Worm (Caenorhabditis elegans) whole organism, young adult: Measurements from ENCODE around the gene cuc-1.

Source experiments
- C06A6.2 ChIP-seq: fragments of 200-800 bp; sonication (Bioruptor generic); conservative IDR thresholded peaks from 2 replicates; pipeline ENCODE4 v1.3.6; 2022; ENCODE audit warnings: missing genetic modification characterization, missing compliant biosample characterization
- C17E4.6 ChIP-seq: fragments of 200-800 bp; sonication (Bioruptor generic); IDR thresholded peaks from 2 replicates; pipeline ENCODE4 v1.3.6; 2022; ENCODE audit warnings: missing genetic modification reagents, missing genetic modification characterization, missing compliant biosample characterization
- F10E7.11 ChIP-seq: sonication (generic microtip); optimal IDR thresholded peaks from 2 replicates; lab custom pipeline; 2017; ENCODE audit warnings: mild to moderate bottlenecking, missing genetic modification characterization, moderate library complexity, missing compliant biosample characterization
- F22D6.2 ChIP-seq: sonication (generic microtip); optimal IDR thresholded peaks from 2 replicates; lab custom pipeline; 2016; ENCODE audit warnings: mild to moderate bottlenecking, missing genetic modification characterization, missing compliant biosample characterization
- T07F8.4 ChIP-seq: sonication (generic microtip); optimal IDR thresholded peaks from 2 replicates; lab custom pipeline; 2016; ENCODE audit warnings: mild to moderate bottlenecking, missing genetic modification characterization, moderate library complexity, missing compliant biosample characterization
- T26A5.8 ChIP-seq: sonication (generic microtip); optimal IDR thresholded peaks from 2 replicates; lab custom pipeline; 2016; ENCODE audit warnings: missing genetic modification characterization, missing compliant biosample characterization
- Y53G8AR.9 ChIP-seq: fragments of 200-800 bp; sonication (Bioruptor generic); conservative IDR thresholded peaks from 2 replicates; pipeline ENCODE4 v1.3.6; 2022; ENCODE audit warnings: missing genetic modification reagents, missing genetic modification characterization, missing compliant biosample characterization
- Y79H2A.3 ChIP-seq: fragments of 200-800 bp; sonication (Bioruptor generic); conservative IDR thresholded peaks from 2 replicates; pipeline ENCODE4 v1.3.6; 2022; ENCODE audit warnings: missing genetic modification reagents, missing genetic modification characterization, missing compliant biosample characterization
- ZK185.1 ChIP-seq: sonication (generic microtip); optimal IDR thresholded peaks from 2 replicates; lab custom pipeline; 2016; ENCODE audit warnings: mild to moderate bottlenecking, missing genetic modification characterization, missing compliant biosample characterization; ENCODE audit not compliant: poor library complexity, severe bottlenecking
- akir-1 ChIP-seq: fragments of 200-800 bp; sonication (Bioruptor generic); optimal IDR thresholded peaks from 2 replicates; lab custom pipeline; 2018; ENCODE audit warnings: mild to moderate bottlenecking, missing genetic modification characterization, moderate library complexity, missing compliant biosample characterization
- ama-1 ChIP-seq, 3 experiments: fragments of 150-350 bp in 1 of 3; sonication (generic microtip) in 2 of 3; optimal IDR thresholded peaks; 2 replicates each; lab custom pipeline; 2014 to 2018; ENCODE audit warnings: missing biosample characterization in 2 of 3, missing genetic modification characterization in 2 of 3, missing genetic modification reagents in 2 of 3
- attf-5 ChIP-seq: fragments of 200-800 bp; sonication (Bioruptor generic); optimal IDR thresholded peaks from 2 replicates; lab custom pipeline; 2018; ENCODE audit warnings: mild to moderate bottlenecking, missing genetic modification characterization, missing compliant biosample characterization
- bed-1 ChIP-seq: fragments of 200-800 bp; sonication (Bioruptor generic); IDR thresholded peaks from 2 replicates; pipeline ENCODE4 v1.3.6; 2022; ENCODE audit warnings: missing genetic modification reagents, missing genetic modification characterization, missing compliant biosample characterization
- bed-2 ChIP-seq: fragments of 200-800 bp; sonication (Bioruptor generic); IDR thresholded peaks from 2 replicates; pipeline ENCODE4 v1.3.6; 2022; ENCODE audit warnings: missing genetic modification reagents, missing genetic modification characterization, missing compliant biosample characterization
- cebp-1 ChIP-seq, 2 experiments: fragments of 200-800 bp in 1 of 2; sonication (Bioruptor generic) in 1 of 2; sonication (generic microtip) in 1 of 2; IDR thresholded peaks in 1 of 2; optimal IDR thresholded peaks in 1 of 2; 2 replicates each; pipeline versions ENCODE4 v1.3.6 to Lab custom; 2017 to 2022; ENCODE audit warnings: missing compliant biosample characterization in 2 of 2, missing genetic modification characterization in 2 of 2, mild to moderate bottlenecking in 1 of 2, missing genetic modification reagents in 1 of 2, moderate library complexity in 1 of 2
- ceh-27 ChIP-seq: fragments of 200-800 bp; sonication (Bioruptor generic); optimal IDR thresholded peaks from 2 replicates; lab custom pipeline; 2018; ENCODE audit warnings: mild to moderate bottlenecking, missing genetic modification characterization, moderate library complexity, missing compliant biosample characterization
- ceh-91 ChIP-seq: fragments of 200-800 bp; sonication (Bioruptor generic); IDR thresholded peaks from 2 replicates; pipeline ENCODE4 v1.3.6; 2022; ENCODE audit warnings: missing genetic modification reagents, missing genetic modification characterization, missing compliant biosample characterization
- chd-7 ChIP-seq: sonication (generic microtip); optimal IDR thresholded peaks from 2 replicates; lab custom pipeline; 2016; ENCODE audit warnings: mild to moderate bottlenecking, missing genetic modification characterization, moderate library complexity, missing compliant biosample characterization
- ekl-4 ChIP-seq: fragments of 200-800 bp; sonication (Bioruptor generic); IDR thresholded peaks from 2 replicates; pipeline ENCODE4 v1.3.6; 2022; ENCODE audit warnings: missing genetic modification reagents, missing genetic modification characterization, missing compliant biosample characterization
- hrde-1 ChIP-seq: sonication (generic microtip); optimal IDR thresholded peaks from 2 replicates; lab custom pipeline; 2016; ENCODE audit warnings: missing genetic modification characterization, mild to moderate bottlenecking, missing compliant biosample characterization, moderate library complexity, missing genotype, missing genetic modification reagents, borderline replicate concordance
- hsf-1 ChIP-seq: fragments of 200-800 bp; sonication (Bioruptor generic); IDR thresholded peaks from 2 replicates; pipeline ENCODE4 v1.3.6; 2022; ENCODE audit warnings: missing genetic modification reagents, missing genetic modification characterization, missing compliant biosample characterization
- lin-54 ChIP-seq: fragments of 200-800 bp; sonication (Bioruptor generic); optimal IDR thresholded peaks from 2 replicates; lab custom pipeline; 2018; ENCODE audit warnings: mild to moderate bottlenecking, missing genetic modification characterization, missing compliant biosample characterization
- madf-10 ChIP-seq: sonication (generic microtip); optimal IDR thresholded peaks from 2 replicates; lab custom pipeline; 2016; ENCODE audit warnings: mild to moderate bottlenecking, missing genetic modification characterization, missing compliant biosample characterization
- madf-6 ChIP-seq: fragments of 200-800 bp; sonication (Bioruptor generic); IDR thresholded peaks from 2 replicates; pipeline ENCODE4 v1.3.6; 2022; ENCODE audit warnings: missing genetic modification reagents, missing genetic modification characterization, missing compliant biosample characterization
- mxl-1 ChIP-seq: sonication (generic microtip); optimal IDR thresholded peaks from 2 replicates; lab custom pipeline; 2016; ENCODE audit warnings: missing genetic modification characterization, missing compliant biosample characterization
- nhr-80 ChIP-seq: sonication (generic microtip); optimal IDR thresholded peaks from 2 replicates; lab custom pipeline; 2016; ENCODE audit warnings: missing genetic modification characterization, missing compliant biosample characterization
- pha-4 ChIP-seq: fragments of 150-350 bp; sonication (generic microtip); optimal IDR thresholded peaks from 2 replicates; lab custom pipeline; 2014; ENCODE audit warnings: missing biosample characterization, missing genetic modification reagents, missing genetic modification characterization
- sea-2 ChIP-seq: fragments of 200-800 bp; sonication (Bioruptor generic); IDR thresholded peaks from 2 replicates; pipeline ENCODE4 v1.3.6; 2022; ENCODE audit warnings: missing genetic modification characterization, missing compliant biosample characterization
- snpc-1.1 ChIP-seq: sonication (generic microtip); optimal IDR thresholded peaks from 2 replicates; lab custom pipeline; 2017; ENCODE audit warnings: missing genetic modification characterization, mild to moderate bottlenecking, missing compliant biosample characterization, antibody characterized with exemption, moderate library complexity, missing genotype, missing genetic modification reagents; ENCODE audit not compliant: insufficient read depth
- snpc-4 ChIP-seq, 5 experiments: fragments of 150-350 bp in 1 of 5; sonication (generic microtip) in 4 of 5; optimal IDR thresholded peaks; 2 replicates each; lab custom pipeline; 2014 to 2018; ENCODE audit warnings: missing genetic modification characterization in 5 of 5, missing biosample characterization in 3 of 5, antibody characterized with exemption in 2 of 5, mild to moderate bottlenecking in 2 of 5, missing compliant biosample characterization in 2 of 5, missing genotype in 2 of 5, moderate library complexity in 2 of 5, missing genetic modification reagents in 1 of 5
- somi-1 ChIP-seq: fragments of 200-800 bp; sonication (Bioruptor generic); optimal IDR thresholded peaks from 2 replicates; lab custom pipeline; 2018; ENCODE audit warnings: mild to moderate bottlenecking, missing genetic modification characterization, missing compliant biosample characterization
- tbp1 ChIP-seq: fragments of 200-800 bp; sonication (Bioruptor generic); optimal IDR thresholded peaks from 2 replicates; lab custom pipeline; 2018; ENCODE audit warnings: mild to moderate bottlenecking, missing genetic modification characterization, missing compliant biosample characterization
- tlf-1 ChIP-seq: fragments of 200-800 bp; sonication (Bioruptor generic); optimal IDR thresholded peaks from 2 replicates; lab custom pipeline; 2018; ENCODE audit warnings: mild to moderate bottlenecking, missing genetic modification characterization, missing compliant biosample characterization
- unc-130 ChIP-seq: sonication (generic microtip); optimal IDR thresholded peaks from 2 replicates; lab custom pipeline; 2016; ENCODE audit warnings: missing genetic modification reagents, missing genetic modification characterization, missing compliant biosample characterization
- unc-62 ChIP-seq: fragments of 150-350 bp; optimal IDR thresholded peaks from 2 replicates; lab custom pipeline; 2014; ENCODE audit warnings: missing biosample characterization, missing genetic modification reagents, missing genetic modification characterization
- ztf-18 ChIP-seq: sonication (generic microtip); optimal IDR thresholded peaks from 2 replicates; lab custom pipeline; 2016; ENCODE audit warnings: missing genotype, mild to moderate bottlenecking, missing genetic modification characterization, missing compliant biosample characterization
- ztf-22 ChIP-seq: fragments of 200-800 bp; sonication (Bioruptor generic); optimal IDR thresholded peaks from 2 replicates; lab custom pipeline; 2018; ENCODE audit warnings: mild to moderate bottlenecking, missing genetic modification characterization, moderate library complexity, missing compliant biosample characterization
- ztf-3 ChIP-seq: fragments of 200-800 bp; sonication (Bioruptor generic); optimal IDR thresholded peaks from 2 replicates; lab custom pipeline; 2018; ENCODE audit warnings: mild to moderate bottlenecking, missing genetic modification characterization, missing compliant biosample characterization
- ztf-6 ChIP-seq: fragments of 200-800 bp; sonication (Bioruptor generic); IDR thresholded peaks from 2 replicates; pipeline ENCODE4 v1.3.6; 2022; ENCODE audit warnings: missing genetic modification reagents, missing genetic modification characterization, missing compliant biosample characterization

The cuc-1 gene

DNA sequence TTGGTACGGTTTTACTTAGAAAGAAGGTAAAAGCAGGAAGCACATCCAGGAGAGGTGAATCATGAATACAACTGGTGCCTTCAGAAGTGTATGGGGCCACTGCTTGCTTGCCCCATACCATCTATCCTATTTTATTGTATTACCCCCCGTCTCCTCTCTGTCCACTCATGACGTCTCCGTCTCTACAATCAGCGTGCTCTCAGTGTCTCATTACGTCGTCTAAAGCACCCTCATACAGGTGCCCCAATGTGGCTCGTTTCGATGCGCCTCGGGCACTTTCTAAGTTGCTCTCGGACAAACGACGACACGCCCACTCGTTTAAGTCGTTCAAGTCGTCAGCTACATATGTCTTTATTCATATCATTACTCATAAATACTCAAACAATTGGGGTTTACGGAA is 36.7 kb downstream of the cuc-1 start:
- no peak for TF ChIP-seq ceh-27 (GFP tag; lab: Kevin White, UChicago)
- peak; percentile 61 for TF ChIP-seq hrde-1 (tag; lab: Kevin White, UChicago)
- 0 out of 2 replicates have a peak, but pooled peaks have one; percentile 15 for TF ChIP-seq ekl-4 (GFP tag; lab: Robert Waterston, UW)
- no peak for TF ChIP-seq T07F8.4 (tag; lab: Kevin White, UChicago)
- TF ChIP-seq attf-5 (GFP tag; lab: Kevin White, UChicago), result no peak
- no peak for TF ChIP-seq akir-1 (GFP tag; lab: Kevin White, UChicago)
- TF ChIP-seq ztf-3 (GFP tag; lab: Kevin White, UChicago), result no peak
- peak; percentile 30 for TF ChIP-seq tbp1 (GFP tag; lab: Kevin White, UChicago)
- peak; percentile 65; the same call in 1 of the 2 replicates for TF ChIP-seq hsf-1 (GFP tag; lab: Robert Waterston, UW)
- TF ChIP-seq snpc-1.1 (tag; lab: Kevin White, UChicago), result no peak
- no peak for TF ChIP-seq bed-2 (GFP tag; lab: Robert Waterston, UW)
- peak; percentile 49 for TF ChIP-seq madf-6 (GFP tag; lab: Robert Waterston, UW)
- TF ChIP-seq bed-1 (GFP tag; lab: Robert Waterston, UW), result no peak
- peak; percentile 3 for TF ChIP-seq ztf-18 (tag; lab: Kevin White, UChicago)
- no peak for TF ChIP-seq ama-1 (optimal IDR thresholded peaks at IDR 0.05; lab: Kevin White, UChicago)
- no peak for TF ChIP-seq ama-1 (GFP tag; optimal IDR thresholded peaks at IDR 0.05; lab: Kevin White, UChicago)
- no peak for TF ChIP-seq snpc-4 (GFP tag; optimal IDR thresholded peaks at IDR 0.05; lab: Kevin White, UChicago)
- TF ChIP-seq snpc-4 (tag; optimal IDR thresholded peaks at IDR 0.05; lab: Kevin White, UChicago), result no peak
- TF ChIP-seq F10E7.11 (tag; lab: Kevin White, UChicago), result no peak
- no peak for TF ChIP-seq madf-10 (tag; lab: Kevin White, UChicago)
- no peak for TF ChIP-seq ztf-22 (GFP tag; lab: Kevin White, UChicago)
- no peak for TF ChIP-seq F22D6.2 (tag; lab: Kevin White, UChicago)
- TF ChIP-seq tlf-1 (GFP tag; lab: Kevin White, UChicago), result no peak
- no peak for TF ChIP-seq mxl-1 (tag; lab: Kevin White, UChicago)

DNA sequence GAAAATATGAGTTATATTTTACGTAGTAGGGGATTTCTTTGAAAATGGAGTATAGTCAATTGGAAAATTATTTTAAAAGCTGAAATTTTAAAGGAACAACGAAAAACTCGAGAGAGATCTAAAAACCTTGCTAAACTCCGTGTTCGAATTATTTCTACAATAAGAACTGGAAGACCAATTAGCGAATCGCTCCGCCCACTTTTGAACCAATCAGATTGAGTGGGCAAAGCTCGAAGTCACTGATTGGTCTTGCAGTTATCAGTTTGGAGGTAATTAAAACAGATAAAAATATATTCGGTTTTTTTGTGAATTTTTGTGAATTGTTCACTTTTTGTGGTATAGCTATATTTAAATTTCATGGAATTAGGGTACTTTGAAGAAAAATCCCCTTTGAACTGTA is 37.5 kb downstream of the cuc-1 start:
- TF ChIP-seq attf-5 (GFP tag; lab: Kevin White, UChicago), result no peak
- no peak for TF ChIP-seq Y79H2A.3 (GFP tag; lab: Robert Waterston, UW)
- TF ChIP-seq unc-130, result no peak
- TF ChIP-seq pha-4 (tag; lab: Kevin White, UChicago), result no peak
- no peak for TF ChIP-seq somi-1 (GFP tag; lab: Kevin White, UChicago)
- no peak for TF ChIP-seq Y53G8AR.9
- TF ChIP-seq ZK185.1 (tag; lab: Kevin White, UChicago), result no peak
- no peak for TF ChIP-seq hsf-1 (GFP tag; lab: Robert Waterston, UW)
- no peak for TF ChIP-seq C06A6.2
- no peak for TF ChIP-seq ceh-91 (GFP tag; lab: Robert Waterston, UW)
- no peak for TF ChIP-seq T26A5.8 (tag; lab: Kevin White, UChicago)
- no peak for TF ChIP-seq unc-62 (GFP tag; lab: Kevin White, UChicago)
- TF ChIP-seq ztf-6 (GFP tag; lab: Robert Waterston, UW), result no peak
- TF ChIP-seq C17E4.6, result no peak
- TF ChIP-seq cebp-1 (GFP tag; IDR thresholded peaks at IDR 0.05; lab: Robert Waterston, UW), result no peak
- TF ChIP-seq cebp-1 (tag; optimal IDR thresholded peaks at IDR 0.05; lab: Kevin White, UChicago), result no peak
- TF ChIP-seq chd-7 (tag; lab: Kevin White, UChicago), result no peak
- no peak for TF ChIP-seq nhr-80 (tag; lab: Kevin White, UChicago)
- TF ChIP-seq lin-54 (GFP tag; lab: Kevin White, UChicago), result no peak
- TF ChIP-seq sea-2 (GFP tag; lab: Robert Waterston, UW), result no peak
